Fruit fly (Drosophila melanogaster) whole organism, embryonic: ENCODE measurements around the gene CG11608.

Source experiments
- Asciz ChIP-seq: fragments of 200-800 bp; sonication (Bioruptor generic); optimal IDR thresholded peaks from 2 replicates; lab custom pipeline; 2017; ENCODE audit warnings: missing biosample characterization, mild to moderate bottlenecking, missing genetic modification characterization, missing genetic modification reagents
- Atf6 ChIP-seq: fragments of 200-800 bp; sonication (Bioruptor generic); IDR thresholded peaks from 2 replicates; pipeline ENCODE4 v1.3.6; 2022; ENCODE audit warnings: missing biosample characterization, missing genetic modification characterization
- Blimp-1 ChIP-seq: fragments of 200-800 bp; sonication (Bioruptor generic); optimal IDR thresholded peaks from 3 replicates; lab custom pipeline; 2018; ENCODE audit warnings: missing biosample characterization, missing genetic modification characterization, mild to moderate bottlenecking, moderate library complexity, missing genetic modification reagents
- CG10209 ChIP-seq: fragments of 200-800 bp; sonication (Bioruptor generic); optimal IDR thresholded peaks from 3 replicates; lab custom pipeline; 2017; ENCODE audit warnings: missing biosample characterization, mild to moderate bottlenecking, missing genetic modification characterization, missing genetic modification reagents
- CG10366 ChIP-seq: fragments of 200-800 bp; sonication (Bioruptor generic); IDR thresholded peaks from 2 replicates; pipeline ENCODE4 v1.3.6; 2022; ENCODE audit warnings: missing biosample characterization, missing genetic modification characterization
- CG10462 ChIP-seq: fragments of 200-800 bp; sonication (Bioruptor generic); optimal IDR thresholded peaks from 2 replicates; lab custom pipeline; 2016; ENCODE audit warnings: missing biosample characterization, missing genetic modification characterization
- CG10565 ChIP-seq: fragments of 200-800 bp; sonication (Bioruptor generic); optimal IDR thresholded peaks from 3 replicates; lab custom pipeline; 2016; ENCODE audit warnings: missing biosample characterization, mild to moderate bottlenecking, missing genetic modification characterization
- CG10959 ChIP-seq: fragments of 200-800 bp; sonication (Bioruptor generic); IDR thresholded peaks from 2 replicates; pipeline ENCODE4 v1.3.6; 2022; ENCODE audit warnings: missing biosample characterization, missing genetic modification characterization
- CG11085 ChIP-seq: fragments of 200-800 bp; sonication (Bioruptor generic); IDR thresholded peaks from 2 replicates; pipeline ENCODE4 v1.3.6; 2022; ENCODE audit warnings: missing biosample characterization, missing genetic modification characterization
- CG11093 ChIP-seq: fragments of 200-800 bp; sonication (Bioruptor generic); IDR thresholded peaks from 3 replicates; pipeline ENCODE4 v1.3.6; 2022; ENCODE audit warnings: missing biosample characterization, missing genetic modification characterization
- CG1233 ChIP-seq: fragments of 200-800 bp; sonication (Bioruptor generic); optimal IDR thresholded peaks from 4 replicates; lab custom pipeline; 2018; ENCODE audit warnings: missing biosample characterization, mild to moderate bottlenecking, missing genetic modification characterization
- CG15269 ChIP-seq: fragments of 200-800 bp; sonication (Bioruptor generic); optimal IDR thresholded peaks from 2 replicates; lab custom pipeline; 2018; ENCODE audit warnings: missing biosample characterization, mild to moderate bottlenecking, missing genetic modification characterization, moderate library complexity
- CG15479 ChIP-seq: fragments of 200-800 bp; sonication (Bioruptor generic); optimal IDR thresholded peaks from 3 replicates; lab custom pipeline; 2019; ENCODE audit warnings: missing biosample characterization, mild to moderate bottlenecking, missing genetic modification characterization, moderate library complexity
- CG18011 ChIP-seq: fragments of 200-800 bp; sonication (Bioruptor generic); optimal IDR thresholded peaks from 2 replicates; lab custom pipeline; 2017; ENCODE audit warnings: missing biosample characterization, missing genetic modification characterization, mild to moderate bottlenecking, moderate library complexity, missing genotype
- CG3065 ChIP-seq: fragments of 200-800 bp; sonication (Bioruptor generic); optimal IDR thresholded peaks from 2 replicates; lab custom pipeline; 2016; ENCODE audit warnings: missing biosample characterization, missing genetic modification characterization
- CG31365 ChIP-seq: fragments of 200-800 bp; sonication (Bioruptor generic); optimal IDR thresholded peaks from 2 replicates; lab custom pipeline; 2018; ENCODE audit warnings: missing biosample characterization, mild to moderate bottlenecking, missing genetic modification characterization
- CrebB ChIP-seq: fragments of 200-800 bp; sonication (Bioruptor generic); optimal IDR thresholded peaks from 3 replicates; lab custom pipeline; 2018; ENCODE audit warnings: missing biosample characterization, mild to moderate bottlenecking, missing genetic modification characterization
- Dp ChIP-seq: fragments of 200-800 bp; sonication (Bioruptor generic); optimal IDR thresholded peaks from 2 replicates; lab custom pipeline; 2018; ENCODE audit warnings: missing biosample characterization, mild to moderate bottlenecking, missing genetic modification characterization, moderate library complexity
- Drgx ChIP-seq: fragments of 200-800 bp; sonication (Bioruptor generic); IDR thresholded peaks from 2 replicates; pipeline ENCODE4 v1.3.6; 2022; ENCODE audit warnings: missing biosample characterization, missing genetic modification characterization
- E2f2 ChIP-seq: fragments of 200-800 bp; sonication (Bioruptor generic); IDR thresholded peaks from 2 replicates; pipeline ENCODE4 v1.3.6; 2022; ENCODE audit warnings: missing biosample characterization, missing genetic modification characterization
- Ets97D ChIP-seq: fragments of 200-800 bp; sonication (Bioruptor generic); optimal IDR thresholded peaks from 3 replicates; lab custom pipeline; 2016; ENCODE audit warnings: missing biosample characterization, missing genetic modification characterization
- Max ChIP-seq: fragments of 200-800 bp; sonication (Bioruptor generic); optimal IDR thresholded peaks from 2 replicates; lab custom pipeline; 2016; ENCODE audit warnings: missing biosample characterization, mild to moderate bottlenecking, missing genetic modification characterization
- Mrtf ChIP-seq: fragments of 200-800 bp; sonication (Bioruptor generic); IDR thresholded peaks from 3 replicates; pipeline ENCODE4 v1.3.6; 2022; ENCODE audit warnings: missing biosample characterization, missing genetic modification characterization
- NC2β ChIP-seq: fragments of 200-800 bp; sonication (Bioruptor generic); optimal IDR thresholded peaks from 2 replicates; lab custom pipeline; 2016; ENCODE audit warnings: missing biosample characterization, missing genetic modification characterization
- Opbp ChIP-seq: fragments of 200-800 bp; sonication (Bioruptor generic); IDR thresholded peaks from 3 replicates; pipeline ENCODE4 v1.3.6; 2022; ENCODE audit warnings: missing biosample characterization, missing genetic modification characterization; ENCODE audit not compliant: partially characterized antibody
- Rfx ChIP-seq: fragments of 200-800 bp; sonication (Bioruptor generic); IDR thresholded peaks from 2 replicates; pipeline ENCODE4 v1.3.6; 2022; ENCODE audit warnings: missing biosample characterization, missing genetic modification characterization
- Rx ChIP-seq: fragments of 200-800 bp; sonication (Bioruptor generic); IDR thresholded peaks from 2 replicates; pipeline ENCODE4 v1.3.6; 2022; ENCODE audit warnings: missing biosample characterization, missing genetic modification characterization
- Sry-β ChIP-seq: fragments of 200-800 bp; sonication (Bioruptor generic); optimal IDR thresholded peaks from 2 replicates; lab custom pipeline; 2018; ENCODE audit warnings: missing biosample characterization, mild to moderate bottlenecking, missing genetic modification characterization, moderate library complexity
- Ssrp ChIP-seq: fragments of 200-800 bp; sonication (Bioruptor generic); optimal IDR thresholded peaks from 2 replicates; lab custom pipeline; 2018; ENCODE audit warnings: missing biosample characterization, mild to moderate bottlenecking, missing genetic modification characterization, moderate library complexity
- Stat92E ChIP-seq, 3 experiments: fragments of >200 bp in 2 of 3; fragments of 200-800 bp in 1 of 3; sonication (Bioruptor generic) in 1 of 3; optimal IDR thresholded peaks; 2 replicates each; lab custom pipeline; 2017 to 2019; ENCODE audit warnings: missing biosample characterization in 3 of 3, missing genetic modification characterization in 3 of 3, mild to moderate bottlenecking in 1 of 3, moderate library complexity in 1 of 3
- Taf1 ChIP-seq: fragments of 200-800 bp; sonication (Bioruptor generic); IDR thresholded peaks from 2 replicates; pipeline ENCODE4 v1.3.6; 2022; ENCODE audit warnings: missing biosample characterization, missing genetic modification characterization
- YL-1 ChIP-seq: fragments of 200-800 bp; sonication (Bioruptor generic); optimal IDR thresholded peaks from 3 replicates; lab custom pipeline; 2017; ENCODE audit warnings: missing biosample characterization, mild to moderate bottlenecking, missing genetic modification characterization
- cato ChIP-seq: fragments of 200-800 bp; sonication (Bioruptor generic); optimal IDR thresholded peaks from 2 replicates; lab custom pipeline; 2016; ENCODE audit warnings: missing biosample characterization, missing genetic modification characterization, borderline replicate concordance
- ci ChIP-seq: fragments of 200-800 bp; sonication (Bioruptor generic); IDR thresholded peaks from 3 replicates; pipeline ENCODE4 v1.3.6; 2022; ENCODE audit warnings: missing biosample characterization, missing genetic modification characterization
- emc ChIP-seq: fragments of 200-800 bp; sonication (Bioruptor generic); optimal IDR thresholded peaks from 2 replicates; lab custom pipeline; 2016; ENCODE audit warnings: missing biosample characterization, missing genetic modification characterization
- hkb ChIP-seq, 2 experiments: fragments of 200-800 bp in 1 of 2; fragments of >200 bp in 1 of 2; sonication (Bioruptor generic) in 1 of 2; IDR thresholded peaks in 1 of 2; optimal IDR thresholded peaks in 1 of 2; 2 replicates each; pipeline versions ENCODE4 v1.3.6 to Lab custom; 2017 to 2022; ENCODE audit warnings: missing biosample characterization in 1 of 2, missing genetic modification characterization in 1 of 2
- inv ChIP-seq: fragments of 200-800 bp; sonication (Bioruptor generic); IDR thresholded peaks from 2 replicates; pipeline ENCODE4 v1.3.6; 2022; ENCODE audit warnings: missing biosample characterization, missing genetic modification characterization; ENCODE audit not compliant: partially characterized antibody
- lov ChIP-seq, 2 experiments: fragments of 200-800 bp in 1 of 2; fragments of >200 bp in 1 of 2; sonication (Bioruptor generic) in 1 of 2; IDR thresholded peaks in 1 of 2; optimal IDR thresholded peaks in 1 of 2; 2 replicates in 1 of 2; 3 replicates in 1 of 2; pipeline versions ENCODE4 v1.3.6 to Lab custom; 2017 to 2022; ENCODE audit warnings: missing biosample characterization in 1 of 2, missing genetic modification characterization in 1 of 2
- pb ChIP-seq: fragments of 200-800 bp; sonication (Bioruptor generic); optimal IDR thresholded peaks from 3 replicates; lab custom pipeline; 2016; ENCODE audit warnings: missing biosample characterization, missing genetic modification characterization
- prd ChIP-seq, 3 experiments: fragments of >200 bp in 2 of 3; fragments of 200-800 bp in 1 of 3; sonication (Bioruptor generic) in 1 of 3; optimal IDR thresholded peaks in 2 of 3; IDR thresholded peaks in 1 of 3; 2 replicates in 2 of 3; 3 replicates in 1 of 3; pipeline versions ENCODE4 v1.3.6 to Lab custom; 2017 to 2022; ENCODE audit warnings: missing biosample characterization in 1 of 3, missing genetic modification characterization in 1 of 3
- psq ChIP-seq: fragments of 200-800 bp; sonication (Bioruptor generic); optimal IDR thresholded peaks from 2 replicates; lab custom pipeline; 2017; ENCODE audit warnings: missing biosample characterization, missing genetic modification characterization
- sc ChIP-seq, 3 experiments: fragments of >200 bp in 2 of 3; fragments of 200-800 bp in 1 of 3; sonication (Bioruptor generic) in 1 of 3; optimal IDR thresholded peaks; 2 replicates in 2 of 3; 3 replicates in 1 of 3; lab custom pipeline; 2017; ENCODE audit warnings: mild to moderate bottlenecking in 1 of 3, missing biosample characterization in 1 of 3, missing genetic modification characterization in 1 of 3, missing genetic modification reagents in 1 of 3
- scrt ChIP-seq: fragments of 200-800 bp; sonication (Bioruptor generic); optimal IDR thresholded peaks from 2 replicates; lab custom pipeline; 2018; ENCODE audit warnings: missing biosample characterization, mild to moderate bottlenecking, missing genetic modification characterization, moderate library complexity
- sens-2 ChIP-seq: fragments of 200-800 bp; sonication (Bioruptor generic); IDR thresholded peaks from 2 replicates; pipeline ENCODE4 v1.3.6; 2022; ENCODE audit warnings: missing biosample characterization, missing genetic modification characterization
- sima ChIP-seq: fragments of 200-800 bp; sonication (Bioruptor generic); optimal IDR thresholded peaks from 2 replicates; lab custom pipeline; 2016; ENCODE audit warnings: missing biosample characterization, missing genetic modification characterization
- slbo ChIP-seq: fragments of 200-800 bp; sonication (Bioruptor generic); IDR thresholded peaks from 2 replicates; pipeline ENCODE4 v1.3.6; 2022; ENCODE audit warnings: missing biosample characterization, missing genetic modification characterization
- slou ChIP-seq: fragments of 200-800 bp; sonication (Bioruptor generic); optimal IDR thresholded peaks from 3 replicates; lab custom pipeline; 2016; ENCODE audit warnings: missing biosample characterization, missing genetic modification characterization
- trem ChIP-seq: fragments of 200-800 bp; optimal IDR thresholded peaks from 3 replicates; lab custom pipeline; 2019; ENCODE audit warnings: missing biosample characterization, mild to moderate bottlenecking, missing genetic modification characterization, moderate library complexity

Gene CG11608

DNA sequence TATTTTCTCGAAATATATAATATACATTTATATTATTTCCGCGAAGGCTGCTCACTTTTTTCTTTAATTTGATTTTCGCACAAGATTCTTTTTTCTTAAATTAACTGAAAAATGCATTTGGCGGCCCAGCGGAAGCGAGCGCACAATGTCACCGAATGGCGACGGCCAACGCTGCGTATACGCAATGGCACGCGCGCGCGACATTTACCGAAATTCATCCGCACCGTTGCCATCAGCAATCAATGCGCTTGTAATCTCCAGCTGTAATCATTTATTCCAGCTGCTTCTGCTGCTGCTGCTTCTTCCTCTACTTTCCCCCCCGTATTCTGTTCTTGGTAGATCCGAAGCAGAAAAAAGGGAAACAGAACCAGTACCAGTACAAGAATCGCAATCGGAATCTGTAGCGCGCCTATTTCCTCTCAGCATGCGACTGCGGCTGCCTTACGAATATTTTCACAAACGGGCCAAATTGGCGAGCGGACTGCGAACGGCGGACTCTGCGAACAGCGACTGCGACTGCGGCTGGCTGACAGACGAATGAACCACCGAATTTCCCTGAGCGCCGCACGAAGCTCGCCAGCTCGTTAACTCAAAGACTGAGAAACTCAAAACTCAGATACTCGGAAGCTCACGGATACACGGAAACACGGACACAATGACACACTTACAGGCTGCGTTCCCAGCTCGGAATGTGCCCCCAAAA, 42.9 kb upstream of the CG11608 start, which contains the start of gene Octbeta2R (continued):
- TF ChIP-seq Drgx (no peak), slbo (no peak), CG10959 (GFP tag; lab: Robert Waterston, UW) (no peak), scrt (GFP tag; lab: Kevin White, UChicago) (no peak), psq (no peak), Ssrp (tag; lab: Kevin White, UChicago) (no peak), NC2β (GFP tag; lab: Kevin White, UChicago) (no peak), YL-1 (no peak), Blimp-1 (GFP tag; lab: Kevin White, UChicago) (no peak), inv (GFP tag; lab: Robert Waterston, UW) (no peak), Rfx (GFP tag; lab: Robert Waterston, UW) (no peak), E2f2 (GFP tag; lab: Robert Waterston, UW) (no peak), sens-2 (GFP tag; lab: Robert Waterston, UW) (no peak), Asciz (no peak), Mrtf (GFP tag; lab: Robert Waterston, UW) (no peak), prd (optimal IDR thresholded peaks at IDR 0.05; lab: Kevin White, UChicago) (no peak), prd (GFP tag; IDR thresholded peaks at IDR 0.05; lab: Robert Waterston, UW) (no peak), Rx (GFP tag; lab: Robert Waterston, UW) (no peak), CG15269 (tag; lab: Kevin White, UChicago) (peak; percentile 9), Max (GFP tag; lab: Kevin White, UChicago) (no peak), CG11085 (no peak), slou (no peak), Dp (GFP tag; lab: Kevin White, UChicago) (no peak), Opbp (no peak), Taf1 (no peak), CG10462 (GFP tag; lab: Kevin White, UChicago) (no peak), Stat92E (GFP tag; optimal IDR thresholded peaks at IDR 0.05; lab: Kevin White, UChicago) (no peak), emc (GFP tag; lab: Kevin White, UChicago) (no peak), Ets97D (no peak), ci (GFP tag; lab: Robert Waterston, UW) (no peak; the same call in 2 of the 3 replicates), CG10209 (GFP tag; lab: Kevin White, UChicago) (no peak), sc (optimal IDR thresholded peaks at IDR 0.05; lab: Kevin White, UChicago) (no peak), sc (GFP tag; optimal IDR thresholded peaks at IDR 0.05; lab: Kevin White, UChicago) (no peak), CG11093 (GFP tag; lab: Robert Waterston, UW) (no peak), Atf6 (no peak), CG15479 (GFP tag; lab: Kevin White, UChicago) (no peak), CG10565 (GFP tag; lab: Kevin White, UChicago) (no peak), CrebB (no peak), Sry-β (GFP tag; lab: Kevin White, UChicago) (no peak), CG31365 (tag; lab: Kevin White, UChicago) (no peak), cato (no peak), CG3065 (GFP tag; lab: Kevin White, UChicago) (no peak), lov (optimal IDR thresholded peaks at IDR 0.05; lab: Kevin White, UChicago) (no peak), lov (GFP tag; IDR thresholded peaks at IDR 0.05; lab: Robert Waterston, UW) (no peak), CG1233 (GFP tag; lab: Kevin White, UChicago) (no peak), hkb (optimal IDR thresholded peaks at IDR 0.05; lab: Kevin White, UChicago) (no peak), hkb (GFP tag; IDR thresholded peaks at IDR 0.05; lab: Robert Waterston, UW) (no peak), CG10366 (GFP tag; lab: Robert Waterston, UW) (no peak), pb (GFP tag; lab: Kevin White, UChicago) (no peak), CG18011 (GFP tag; lab: Kevin White, UChicago) (no peak), trem (tag; lab: Kevin White, UChicago) (no peak), sima (GFP tag; lab: Kevin White, UChicago) (no peak)
